Fruit fly (Drosophila melanogaster) whole organism: ENCODE data around the gene CG15572.

Source experiments
- CG8478 ChIP-seq: fragments of >200 bp; optimal IDR thresholded peaks from 2 replicates; lab custom pipeline; 2018; ENCODE audit warnings: inconsistent platforms
- Dll ChIP-seq: fragments of >200 bp; optimal IDR thresholded peaks from 2 replicates; lab custom pipeline; 2017
- psq ChIP-seq: fragments of >200 bp; optimal IDR thresholded peaks from 2 replicates; lab custom pipeline; 2017
- usp ChIP-seq: fragments of >200 bp; optimal IDR thresholded peaks from 2 replicates; lab custom pipeline; 2017; ENCODE audit warnings: missing biosample characterization, missing genetic modification characterization, mixed read lengths

- TF ChIP-seq psq (lab: Kevin White, UChicago), result no peak
- no peak for TF ChIP-seq usp
- TF ChIP-seq CG8478, result no peak
- TF ChIP-seq Dll (lab: Kevin White, UChicago), result no peak
Observed at dm6 chrX:4268401-4268800, at the start of gene CG15572.
